Worm (Caenorhabditis elegans): ENCODE measurements around the gene Y57G11B.5.

Gene Y57G11B.5

ce11 chrIV:14617985-14618384, 43.4 kb downstream of the Y57G11B.5 start:
- TF ChIP-seq nfya-1 (tag; optimal IDR thresholded peaks at IDR 0.05) (no peak), hlh-8 (tag; optimal IDR thresholded peaks at IDR 0.05) (no peak), elt-2 (tag; optimal IDR thresholded peaks at IDR 0.05) (no peak), pat-9 (tag; optimal IDR thresholded peaks at IDR 0.05) (no peak), dmd-4 (tag; optimal IDR thresholded peaks at IDR 0.05; ENCODE audit: borderline replicate concordance) (no peak), unc-86 (tag; optimal IDR thresholded peaks at IDR 0.05) (no peak), fax-1 (tag; optimal IDR thresholded peaks at IDR 0.05) (no peak), odd-2 (tag; optimal IDR thresholded peaks at IDR 0.05) (no peak), hlh-15 (tag; optimal IDR thresholded peaks at IDR 0.05) (no peak), pha-2 (tag; optimal IDR thresholded peaks at IDR 0.05) (no peak), syd-9 (tag; optimal IDR thresholded peaks at IDR 0.05) (no peak), ceh-30 (tag; optimal IDR thresholded peaks at IDR 0.05) (no peak), pros-1 (tag; optimal IDR thresholded peaks at IDR 0.05) (no peak), unc-3 (GFP tag; conservative IDR thresholded peaks at IDR 0.05) (no peak), unc-3 (tag; optimal IDR thresholded peaks at IDR 0.05) (no peak), pqm-1 (tag; optimal IDR thresholded peaks at IDR 0.05) (no peak), unc-55 (GFP tag; optimal IDR thresholded peaks at IDR 0.05) (no peak), sdc-2 (tag; optimal IDR thresholded peaks at IDR 0.05) (no peak)

- TF ChIP-seq ceh-48 (tag; optimal IDR thresholded peaks at IDR 0.05) = no peak
- TF ChIP-seq pat-9 (tag; optimal IDR thresholded peaks at IDR 0.05) = no peak
- TF ChIP-seq sox-2 (GFP tag; IDR thresholded peaks at IDR 0.05) = no peak
- no peak for TF ChIP-seq zip-5 (tag; optimal IDR thresholded peaks at IDR 0.05)
- no peak for TF ChIP-seq fkh-10 (GFP tag; optimal IDR thresholded peaks at IDR 0.05)
- TF ChIP-seq rnt-1 (tag; optimal IDR thresholded peaks at IDR 0.05) = no peak
- TF ChIP-seq pha-4 (tag; optimal IDR thresholded peaks at IDR 0.05) = no peak
- no peak for TF ChIP-seq hlh-30 (tag; optimal IDR thresholded peaks at IDR 0.05; ENCODE audit: insufficient read depth)
- TF ChIP-seq ceh-34 (tag; optimal IDR thresholded peaks at IDR 0.05) = no peak
- TF ChIP-seq ceh-2 (tag; optimal IDR thresholded peaks at IDR 0.05) = no peak
- no peak for TF ChIP-seq elt-2 (tag; optimal IDR thresholded peaks at IDR 0.05)
Measured at ce11 chrIV:14618551-14618950, 43.9 kb downstream of the Y57G11B.5 start.

DNA sequence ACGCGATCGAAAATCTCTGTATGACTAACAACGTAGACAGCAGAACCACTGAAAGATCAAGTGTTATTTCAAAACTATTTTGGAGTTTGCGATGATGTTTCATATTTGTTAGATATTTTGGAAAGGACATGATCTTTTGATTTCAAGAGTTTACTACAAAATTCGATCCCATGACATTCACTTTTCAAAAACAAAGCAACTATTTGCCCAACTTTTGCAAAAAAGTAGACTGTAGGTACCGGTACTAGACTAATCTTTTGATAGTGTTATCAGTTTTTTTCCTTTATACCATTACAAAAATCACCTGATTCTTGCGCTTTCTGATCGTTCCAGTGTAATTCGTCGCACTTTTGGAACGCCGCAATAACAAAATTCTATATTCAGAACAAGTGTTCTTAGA, 45.4 kb downstream of the Y57G11B.5 start:
- TF ChIP-seq unc-55 (GFP tag; optimal IDR thresholded peaks at IDR 0.05) (no peak), npax-4 (tag; optimal IDR thresholded peaks at IDR 0.05) (no peak), hlh-13 (GFP tag; optimal IDR thresholded peaks at IDR 0.05) (no peak), ama-1 (optimal IDR thresholded peaks at IDR 0.05) (no peak), mec-3 (tag; optimal IDR thresholded peaks at IDR 0.05; ENCODE audit: borderline replicate concordance) (no peak), F13H6.1 (tag; optimal IDR thresholded peaks at IDR 0.05) (no peak), ztf-16 (tag; optimal IDR thresholded peaks at IDR 0.05) (no peak), gmeb-2 (tag; optimal IDR thresholded peaks at IDR 0.05) (no peak), ceh-2 (tag; optimal IDR thresholded peaks at IDR 0.05) (no peak), lim-6 (tag; optimal IDR thresholded peaks at IDR 0.05) (no peak), pros-1 (tag; optimal IDR thresholded peaks at IDR 0.05) (no peak), ceh-19 (GFP tag; optimal IDR thresholded peaks at IDR 0.05) (no peak), C08G9.2 (tag; optimal IDR thresholded peaks at IDR 0.05) (no peak), lin-11 (tag; optimal IDR thresholded peaks at IDR 0.05) (no peak), unc-3 (GFP tag; conservative IDR thresholded peaks at IDR 0.05) (no peak), unc-3 (tag; optimal IDR thresholded peaks at IDR 0.05) (no peak), ets-4 (tag; optimal IDR thresholded peaks at IDR 0.05) (no peak), sox-4 (tag; optimal IDR thresholded peaks at IDR 0.05) (no peak), ceh-30 (tag; optimal IDR thresholded peaks at IDR 0.05) (no peak), Y22D7AL.16 (tag; optimal IDR thresholded peaks at IDR 0.05) (no peak)
